Worm (Caenorhabditis elegans) whole organism, mixed stage, embryonic: ENCODE results near the gene T20G5.13.

ENCODE experiments used
- M03D4.4 ChIP-seq: sonication (generic microtip); optimal IDR thresholded peaks from 2 replicates; lab custom pipeline; 2017; ENCODE audit warnings: mild to moderate bottlenecking, missing genetic modification characterization, missing compliant biosample characterization
- ceh-39 ChIP-seq: fragments of 150-350 bp; optimal IDR thresholded peaks from 2 replicates; lab custom pipeline; 2014; ENCODE audit warnings: missing biosample characterization, missing genetic modification characterization
- ceh-83 ChIP-seq: fragments of 200-800 bp; sonication (Bioruptor generic); optimal IDR thresholded peaks from 2 replicates; lab custom pipeline; 2018; ENCODE audit warnings: mild to moderate bottlenecking, missing genetic modification characterization, missing compliant biosample characterization
- ces-1 ChIP-seq: fragments of 150-350 bp; optimal IDR thresholded peaks from 2 replicates; lab custom pipeline; 2014; ENCODE audit warnings: missing biosample characterization, missing genetic modification reagents, missing genetic modification characterization
- cnd-1 ChIP-seq: fragments of 200-800 bp; sonication (Bioruptor generic); optimal IDR thresholded peaks from 2 replicates; lab custom pipeline; 2018; ENCODE audit warnings: mild to moderate bottlenecking, missing genetic modification characterization, missing compliant biosample characterization
- drap-1 ChIP-seq: fragments of 200-800 bp; sonication (Bioruptor generic); optimal IDR thresholded peaks from 3 replicates; lab custom pipeline; 2018; ENCODE audit warnings: mild to moderate bottlenecking, missing genetic modification characterization, missing compliant biosample characterization
- hlh-1 ChIP-seq: fragments of 150-350 bp; optimal IDR thresholded peaks from 2 replicates; lab custom pipeline; 2014; ENCODE audit warnings: missing biosample characterization, missing genetic modification reagents, missing genetic modification characterization
- lin-13 ChIP-seq: fragments of 150-350 bp; optimal IDR thresholded peaks from 2 replicates; lab custom pipeline; 2014; ENCODE audit warnings: missing biosample characterization, missing genetic modification characterization
- lin-32 ChIP-seq: fragments of 200-800 bp; sonication (Bioruptor generic); optimal IDR thresholded peaks from 2 replicates; lab custom pipeline; 2018; ENCODE audit warnings: mild to moderate bottlenecking, missing genetic modification characterization, missing compliant biosample characterization
- nhr-2 ChIP-seq: fragments of 150-350 bp; optimal IDR thresholded peaks from 2 replicates; lab custom pipeline; 2014; ENCODE audit warnings: missing biosample characterization, missing genetic modification characterization
- nhr-237 ChIP-seq: fragments of 150-350 bp; optimal IDR thresholded peaks from 2 replicates; lab custom pipeline; 2014; ENCODE audit warnings: missing biosample characterization, missing genetic modification characterization
- pha-4 ChIP-seq: fragments of 150-350 bp; optimal IDR thresholded peaks from 2 replicates; lab custom pipeline; 2018; ENCODE audit warnings: missing biosample characterization, missing genetic modification reagents, missing genetic modification characterization
- snpc-4 ChIP-seq: fragments of 150-350 bp; optimal IDR thresholded peaks from 2 replicates; lab custom pipeline; 2014; ENCODE audit warnings: missing biosample characterization, missing genetic modification characterization
- unc-120 ChIP-seq: sonication (generic microtip); optimal IDR thresholded peaks from 2 replicates; lab custom pipeline; 2017; ENCODE audit warnings: missing genetic modification characterization, missing compliant biosample characterization; ENCODE audit not compliant: poor library complexity, severe bottlenecking
- unc-39 ChIP-seq: fragments of 150-350 bp; optimal IDR thresholded peaks from 2 replicates; lab custom pipeline; 2014; ENCODE audit warnings: missing biosample characterization, missing genetic modification characterization
- ztf-11 ChIP-seq: fragments of 150-350 bp; optimal IDR thresholded peaks from 2 replicates; lab custom pipeline; 2014; ENCODE audit warnings: missing biosample characterization, missing genetic modification characterization

The T20G5.13 gene

ce11 chrIII:10151719-10152118 lies 49.4 kb downstream of the T20G5.13 start:
- TF ChIP-seq unc-39: no peak
- no peak for TF ChIP-seq snpc-4 (tag; lab: Kevin White, UChicago)
- no peak for TF ChIP-seq drap-1 (GFP tag; lab: Kevin White, UChicago)
- TF ChIP-seq ces-1: peak; percentile 44
- TF ChIP-seq unc-120 (tag; lab: Kevin White, UChicago): peak; percentile 16

ce11 chrIII:10150710-10151109 lies 50.4 kb downstream of the T20G5.13 start:
- TF ChIP-seq M03D4.4 (tag; lab: Kevin White, UChicago): no peak
- TF ChIP-seq, all 35 proteins: peak for 0

- TF ChIP-seq nhr-2 (tag; lab: Kevin White, UChicago) (no peak), drap-1 (GFP tag; lab: Kevin White, UChicago) (no peak), lin-13 (tag; lab: Kevin White, UChicago) (no peak), lin-32 (GFP tag; lab: Kevin White, UChicago) (no peak), ztf-11 (tag; lab: Kevin White, UChicago) (no peak), ceh-39 (tag; lab: Kevin White, UChicago) (no peak), M03D4.4 (tag; lab: Kevin White, UChicago) (no peak), pha-4 (tag; lab: Kevin White, UChicago) (no peak), hlh-1 (tag; lab: Kevin White, UChicago) (no peak), ces-1 (no peak), ceh-83 (GFP tag; lab: Kevin White, UChicago) (no peak), nhr-237 (tag; lab: Kevin White, UChicago) (no peak), cnd-1 (tag; lab: Kevin White, UChicago) (no peak)
These were observed 51.2 kb downstream of the T20G5.13 start for ce11 chrIII:10149910-10150309.
